Worm (Caenorhabditis elegans) whole organism, midembryonic: ENCODE results near the gene orc-2.

ENCODE experiments used
- T22C8.4 ChIP-seq: fragments of 200-800 bp; sonication (Bioruptor generic); IDR thresholded peaks from 2 replicates; pipeline ENCODE4 v1.3.6; 2022; ENCODE audit warnings: missing genetic modification characterization, missing compliant biosample characterization
- klf-2 ChIP-seq: fragments of 200-800 bp; sonication (Bioruptor generic); conservative IDR thresholded peaks from 2 replicates; pipeline ENCODE4 v1.3.6; 2022; ENCODE audit warnings: missing genetic modification reagents, missing genetic modification characterization, missing compliant biosample characterization
- med-1 ChIP-seq: sonication (generic microtip); optimal IDR thresholded peaks from 2 replicates; lab custom pipeline; 2017; ENCODE audit warnings: missing genetic modification characterization, mild to moderate bottlenecking, missing compliant biosample characterization, antibody characterized with exemption, missing genetic modification reagents; ENCODE audit not compliant: insufficient read depth
- ref-1 ChIP-seq: fragments of 200-800 bp; sonication (Bioruptor generic); conservative IDR thresholded peaks from 2 replicates; pipeline ENCODE4 v1.3.6; 2022; ENCODE audit warnings: missing genetic modification reagents, missing genetic modification characterization, missing compliant biosample characterization
- tab-1 ChIP-seq: fragments of 200-800 bp; sonication (Bioruptor generic); IDR thresholded peaks from 2 replicates; pipeline ENCODE4 v1.3.6; 2022; ENCODE audit warnings: missing genetic modification characterization, missing compliant biosample characterization
- ztf-23 ChIP-seq: fragments of 200-800 bp; sonication (Bioruptor generic); IDR thresholded peaks from 2 replicates; pipeline ENCODE4 v1.3.6; 2022; ENCODE audit warnings: missing genetic modification reagents, missing genetic modification characterization, missing compliant biosample characterization
- ztf-29 ChIP-seq: fragments of 200-800 bp; sonication (Bioruptor generic); IDR thresholded peaks from 2 replicates; pipeline ENCODE4 v1.3.6; 2022; ENCODE audit warnings: missing genetic modification reagents, missing genetic modification characterization, missing compliant biosample characterization

DNA sequence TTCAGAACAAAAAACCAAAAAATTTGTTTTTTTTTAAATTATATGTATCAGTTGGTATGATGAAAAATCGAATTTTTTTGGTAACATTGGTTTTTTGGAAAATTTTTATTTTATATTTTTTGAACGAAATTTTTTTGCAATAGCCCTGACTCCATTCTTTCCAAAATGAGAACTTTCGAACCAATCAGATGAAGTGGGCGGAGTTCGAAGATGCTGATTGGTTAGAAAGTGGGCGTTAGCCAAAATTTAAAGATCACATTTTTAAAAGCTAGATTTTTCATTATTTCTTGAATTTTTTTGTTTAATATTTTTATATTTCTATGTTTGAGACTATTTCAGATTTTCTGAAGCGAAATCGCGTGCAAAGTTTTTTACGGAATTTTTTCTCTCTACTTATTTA, 12.4 kb upstream of the orc-2 start:
- TF ChIP-seq ref-1 (no peak), T22C8.4 (GFP tag; lab: Robert Waterston, UW) (no peak), med-1 (no peak), ztf-23 (GFP tag; lab: Robert Waterston, UW) (no peak), klf-2 (GFP tag; lab: Robert Waterston, UW) (no peak), ztf-29 (GFP tag; lab: Robert Waterston, UW) (no peak), tab-1 (GFP tag; lab: Robert Waterston, UW) (no peak)
